Worm (Caenorhabditis elegans) whole organism, L4 larva: ENCODE data around the gene clec-33.

Experiments
- arid-1 ChIP-seq: fragments of 200-800 bp; sonication (Bioruptor generic); conservative IDR thresholded peaks from 2 replicates; pipeline ENCODE4 v1.3.6; 2022; ENCODE audit warnings: missing genetic modification reagents, missing genetic modification characterization, missing compliant biosample characterization
- fos-1 ChIP-seq: fragments of 150-350 bp; optimal IDR thresholded peaks from 2 replicates; lab custom pipeline; 2014; ENCODE audit warnings: missing biosample characterization, missing genetic modification characterization
- mdl-1 ChIP-seq, 2 experiments: fragments of 150-350 bp in 1 of 2; sonication (generic microtip) in 1 of 2; optimal IDR thresholded peaks; 2 replicates each; lab custom pipeline; 2014 to 2017; ENCODE audit warnings: missing biosample characterization in 2 of 2, missing genetic modification characterization in 2 of 2
- nhr-11 ChIP-seq: fragments of 150-350 bp; optimal IDR thresholded peaks from 2 replicates; lab custom pipeline; 2014; ENCODE audit warnings: missing biosample characterization, missing genetic modification characterization
- nhr-237 ChIP-seq: sonication (generic microtip); optimal IDR thresholded peaks from 2 replicates; lab custom pipeline; 2017; ENCODE audit warnings: missing biosample characterization, missing genetic modification characterization
- nhr-28 ChIP-seq: fragments of 150-350 bp; optimal IDR thresholded peaks from 2 replicates; lab custom pipeline; 2014; ENCODE audit warnings: missing biosample characterization, missing genetic modification characterization
- sdz-12 ChIP-seq: fragments of 200-800 bp; sonication (Bioruptor generic); optimal IDR thresholded peaks from 2 replicates; lab custom pipeline; 2018; ENCODE audit warnings: mild to moderate bottlenecking, missing genetic modification characterization, missing compliant biosample characterization
- ztf-11 ChIP-seq: fragments of 150-350 bp; optimal IDR thresholded peaks from 2 replicates; lab custom pipeline; 2014; ENCODE audit warnings: missing biosample characterization, missing genetic modification characterization

ce11 chrV:16831310-16831709, 38.3 kb downstream of the clec-33 start:
- TF ChIP-seq nhr-28 (no peak), sdz-12 (GFP tag; lab: Kevin White, UChicago) (no peak), mdl-1 (tag; optimal IDR thresholded peaks at IDR 0.05; lab: Kevin White, UChicago) (no peak), nhr-237 (no peak), ztf-11 (no peak), nhr-11 (tag; lab: Kevin White, UChicago) (no peak), arid-1 (GFP tag; lab: Robert Waterston, UW) (no peak), fos-1 (tag; lab: Kevin White, UChicago) (no peak)
